Fruit fly (Drosophila melanogaster) whole organism, embryonic: ENCODE measurements around the gene in.

Source experiments
- BtbVII ChIP-seq: fragments of 200-800 bp; sonication (Bioruptor generic); optimal IDR thresholded peaks from 3 replicates; lab custom pipeline; 2017; ENCODE audit warnings: missing biosample characterization, mild to moderate bottlenecking, missing genetic modification characterization
- CG10654 ChIP-seq: fragments of 200-800 bp; sonication (Bioruptor generic); optimal IDR thresholded peaks from 2 replicates; lab custom pipeline; 2016; ENCODE audit warnings: missing biosample characterization, missing genetic modification characterization
- CG12104 ChIP-seq: fragments of 200-800 bp; sonication (Bioruptor generic); optimal IDR thresholded peaks from 3 replicates; lab custom pipeline; 2016; ENCODE audit warnings: missing biosample characterization, missing genetic modification characterization
- CG12236 ChIP-seq: fragments of 200-800 bp; sonication (Bioruptor generic); optimal IDR thresholded peaks from 2 replicates; lab custom pipeline; 2016; ENCODE audit warnings: missing biosample characterization, missing genetic modification characterization
- CG15011 ChIP-seq: fragments of 200-800 bp; sonication (Bioruptor generic); optimal IDR thresholded peaks from 3 replicates; lab custom pipeline; 2018; ENCODE audit warnings: missing biosample characterization, mild to moderate bottlenecking, missing genetic modification characterization
- CG1602 ChIP-seq: fragments of 200-800 bp; sonication (Bioruptor generic); optimal IDR thresholded peaks from 3 replicates; lab custom pipeline; 2016; ENCODE audit warnings: missing biosample characterization, missing genetic modification characterization
- CG1647 ChIP-seq: fragments of 200-800 bp; sonication (Bioruptor generic); optimal IDR thresholded peaks from 3 replicates; lab custom pipeline; 2016; ENCODE audit warnings: missing biosample characterization, missing genetic modification characterization
- CG1832 ChIP-seq: fragments of 200-800 bp; sonication (Bioruptor generic); optimal IDR thresholded peaks from 2 replicates; lab custom pipeline; 2017; ENCODE audit warnings: missing biosample characterization, mild to moderate bottlenecking, missing genetic modification characterization, inconsistent platforms
- CG32532 ChIP-seq: fragments of 200-800 bp; sonication (Bioruptor generic); IDR thresholded peaks from 2 replicates; pipeline ENCODE4 v1.3.6; 2022; ENCODE audit warnings: missing biosample characterization, missing genetic modification characterization
- CG33213 ChIP-seq: fragments of 200-800 bp; sonication (Bioruptor generic); optimal IDR thresholded peaks from 3 replicates; lab custom pipeline; 2016; ENCODE audit warnings: missing biosample characterization, missing genetic modification characterization
- CG4360 ChIP-seq: fragments of 200-800 bp; sonication (Bioruptor generic); IDR thresholded peaks from 2 replicates; pipeline ENCODE4 v1.3.6; 2022; ENCODE audit warnings: missing biosample characterization, missing genetic modification characterization
- CG4707 ChIP-seq: fragments of 200-800 bp; sonication (Bioruptor generic); optimal IDR thresholded peaks from 2 replicates; lab custom pipeline; 2018; ENCODE audit warnings: missing biosample characterization, mild to moderate bottlenecking, missing genetic modification characterization, moderate library complexity
- Camta ChIP-seq: fragments of 200-800 bp; sonication (Bioruptor generic); optimal IDR thresholded peaks from 2 replicates; lab custom pipeline; 2016; ENCODE audit warnings: missing biosample characterization, missing genetic modification characterization
- D ChIP-seq, 2 experiments: fragments of 200-800 bp in 1 of 2; fragments of >200 bp in 1 of 2; sonication (Bioruptor generic) in 1 of 2; optimal IDR thresholded peaks; 2 replicates in 1 of 2; 3 replicates in 1 of 2; lab custom pipeline; 2017; ENCODE audit warnings: mild to moderate bottlenecking in 1 of 2, missing biosample characterization in 1 of 2, missing genetic modification characterization in 1 of 2, missing genetic modification reagents in 1 of 2
- Fer3 ChIP-seq: fragments of 200-800 bp; sonication (Bioruptor generic); optimal IDR thresholded peaks from 2 replicates; lab custom pipeline; 2018; ENCODE audit warnings: missing biosample characterization, mild to moderate bottlenecking, missing genetic modification characterization, moderate library complexity
- Hr51 ChIP-seq, 2 experiments: fragments of 200-800 bp; sonication (Bioruptor generic); optimal IDR thresholded peaks; 2 replicates in 1 of 2; 3 replicates in 1 of 2; lab custom pipeline; 2016 to 2018; ENCODE audit warnings: missing biosample characterization in 2 of 2, missing genetic modification characterization in 2 of 2, mild to moderate bottlenecking in 1 of 2, moderate library complexity in 1 of 2
- Lhr ChIP-seq: fragments of 200-800 bp; sonication (Bioruptor generic); optimal IDR thresholded peaks from 3 replicates; lab custom pipeline; 2017; ENCODE audit warnings: mild to moderate bottlenecking, missing biosample characterization, missing genetic modification reagents, missing genetic modification characterization
- Lpt ChIP-seq: fragments of >200 bp; optimal IDR thresholded peaks from 2 replicates; lab custom pipeline; 2018; ENCODE audit warnings: missing biosample characterization, missing genetic modification characterization
- Max ChIP-seq: fragments of 200-800 bp; sonication (Bioruptor generic); optimal IDR thresholded peaks from 2 replicates; lab custom pipeline; 2016; ENCODE audit warnings: missing biosample characterization, mild to moderate bottlenecking, missing genetic modification characterization
- Med ChIP-seq: fragments of 200-800 bp; sonication (Bioruptor generic); peaks from one replicate; lab custom pipeline; 2016; ENCODE audit warnings: missing biosample characterization, missing genetic modification characterization, mild to moderate bottlenecking, inconsistent platforms, moderate library complexity
- PHDP ChIP-seq: fragments of 200-800 bp; sonication (Bioruptor generic); optimal IDR thresholded peaks from 3 replicates; lab custom pipeline; 2018; ENCODE audit warnings: missing biosample characterization, mild to moderate bottlenecking, missing genetic modification characterization, moderate library complexity
- Pdp1 ChIP-seq, 2 experiments: fragments of 200-800 bp; sonication (Bioruptor generic); optimal IDR thresholded peaks; 3 replicates each; lab custom pipeline; 2016; ENCODE audit warnings: missing biosample characterization in 2 of 2, missing genetic modification characterization in 2 of 2, mild to moderate bottlenecking in 1 of 2, moderate library complexity in 1 of 2
- Sry-β ChIP-seq: fragments of 200-800 bp; sonication (Bioruptor generic); optimal IDR thresholded peaks from 2 replicates; lab custom pipeline; 2018; ENCODE audit warnings: missing biosample characterization, mild to moderate bottlenecking, missing genetic modification characterization, moderate library complexity
- Sry-δ ChIP-seq: fragments of 200-800 bp; sonication (Bioruptor generic); optimal IDR thresholded peaks from 2 replicates; lab custom pipeline; 2016; ENCODE audit warnings: missing biosample characterization, missing genetic modification characterization
- cato ChIP-seq: fragments of 200-800 bp; sonication (Bioruptor generic); optimal IDR thresholded peaks from 2 replicates; lab custom pipeline; 2016; ENCODE audit warnings: missing biosample characterization, missing genetic modification characterization, borderline replicate concordance
- dm ChIP-seq: fragments of 200-800 bp; sonication (Bioruptor generic); optimal IDR thresholded peaks from 3 replicates; lab custom pipeline; 2016; ENCODE audit warnings: missing biosample characterization, missing genetic modification characterization
- dmrt11E ChIP-seq: fragments of 200-800 bp; sonication (Bioruptor generic); optimal IDR thresholded peaks from 3 replicates; lab custom pipeline; 2018; ENCODE audit warnings: missing biosample characterization, mild to moderate bottlenecking, missing genetic modification characterization, moderate library complexity
- emc ChIP-seq: fragments of 200-800 bp; sonication (Bioruptor generic); optimal IDR thresholded peaks from 2 replicates; lab custom pipeline; 2016; ENCODE audit warnings: missing biosample characterization, missing genetic modification characterization
- fru ChIP-seq: fragments of >200 bp; optimal IDR thresholded peaks from 2 replicates; lab custom pipeline; 2017
- gcm ChIP-seq: fragments of 200-800 bp; sonication (Bioruptor generic); optimal IDR thresholded peaks from 2 replicates; lab custom pipeline; 2019; ENCODE audit warnings: missing biosample characterization, mild to moderate bottlenecking, missing genetic modification characterization, moderate library complexity
- gcm2 ChIP-seq: fragments of 200-800 bp; sonication (Bioruptor generic); optimal IDR thresholded peaks from 2 replicates; lab custom pipeline; 2016; ENCODE audit warnings: missing biosample characterization, missing genetic modification characterization
- grau ChIP-seq: fragments of 200-800 bp; optimal IDR thresholded peaks from 3 replicates; lab custom pipeline; 2019; ENCODE audit warnings: missing biosample characterization, mild to moderate bottlenecking, missing genetic modification characterization, moderate library complexity
- gsb-n ChIP-seq: fragments of 200-800 bp; sonication (Bioruptor generic); optimal IDR thresholded peaks from 3 replicates; lab custom pipeline; 2018; ENCODE audit warnings: missing biosample characterization, mild to moderate bottlenecking, missing genetic modification characterization
- ind ChIP-seq: fragments of 200-800 bp; sonication (Bioruptor generic); optimal IDR thresholded peaks from 3 replicates; lab custom pipeline; 2016; ENCODE audit warnings: missing biosample characterization, missing genetic modification characterization
- jigr1 ChIP-seq: fragments of 200-800 bp; sonication (Bioruptor generic); IDR thresholded peaks from 3 replicates; pipeline ENCODE4 v1.3.6; 2022; ENCODE audit warnings: missing biosample characterization, missing genetic modification characterization
- nerfin-1 ChIP-seq: fragments of 200-800 bp; sonication (Bioruptor generic); optimal IDR thresholded peaks from 3 replicates; lab custom pipeline; 2019; ENCODE audit warnings: missing biosample characterization, mild to moderate bottlenecking, missing genetic modification characterization, moderate library complexity
- odd ChIP-seq: fragments of 200-800 bp; sonication (Bioruptor generic); optimal IDR thresholded peaks from 2 replicates; lab custom pipeline; 2017; ENCODE audit warnings: missing biosample characterization, mild to moderate bottlenecking, missing genetic modification characterization
- org-1 ChIP-seq: fragments of 200-800 bp; sonication (Bioruptor generic); optimal IDR thresholded peaks from 2 replicates; lab custom pipeline; 2017; ENCODE audit warnings: missing biosample characterization, missing genetic modification characterization
- sens ChIP-seq: fragments of 200-800 bp; sonication (Bioruptor generic); peaks from one replicate; lab custom pipeline; 2016; ENCODE audit warnings: missing biosample characterization, missing genetic modification characterization
- sisA ChIP-seq: fragments of 200-800 bp; sonication (Bioruptor generic); IDR thresholded peaks from 2 replicates; pipeline ENCODE4 v1.3.6; 2022; ENCODE audit warnings: missing biosample characterization, missing genetic modification characterization
- slp2 ChIP-seq: fragments of 200-800 bp; sonication (Bioruptor generic); optimal IDR thresholded peaks from 2 replicates; lab custom pipeline; 2016; ENCODE audit warnings: missing biosample characterization, missing genetic modification characterization
- toy ChIP-seq: fragments of 200-800 bp; sonication (Bioruptor generic); IDR thresholded peaks from 2 replicates; pipeline ENCODE4 v1.3.6; 2022; ENCODE audit warnings: missing biosample characterization, missing genetic modification characterization
- twi ChIP-seq: fragments of 200-800 bp; optimal IDR thresholded peaks from 2 replicates; lab custom pipeline; 2019; ENCODE audit warnings: missing biosample characterization, mild to moderate bottlenecking, missing genetic modification characterization, moderate library complexity
- usp ChIP-seq: fragments of >200 bp; optimal IDR thresholded peaks from 2 replicates; lab custom pipeline; 2017; ENCODE audit warnings: missing biosample characterization, missing genetic modification characterization
- wek ChIP-seq: fragments of 200-800 bp; sonication (Bioruptor generic); optimal IDR thresholded peaks from 3 replicates; lab custom pipeline; 2018; ENCODE audit warnings: missing biosample characterization, mild to moderate bottlenecking, missing genetic modification characterization, moderate library complexity

Gene in

DNA sequence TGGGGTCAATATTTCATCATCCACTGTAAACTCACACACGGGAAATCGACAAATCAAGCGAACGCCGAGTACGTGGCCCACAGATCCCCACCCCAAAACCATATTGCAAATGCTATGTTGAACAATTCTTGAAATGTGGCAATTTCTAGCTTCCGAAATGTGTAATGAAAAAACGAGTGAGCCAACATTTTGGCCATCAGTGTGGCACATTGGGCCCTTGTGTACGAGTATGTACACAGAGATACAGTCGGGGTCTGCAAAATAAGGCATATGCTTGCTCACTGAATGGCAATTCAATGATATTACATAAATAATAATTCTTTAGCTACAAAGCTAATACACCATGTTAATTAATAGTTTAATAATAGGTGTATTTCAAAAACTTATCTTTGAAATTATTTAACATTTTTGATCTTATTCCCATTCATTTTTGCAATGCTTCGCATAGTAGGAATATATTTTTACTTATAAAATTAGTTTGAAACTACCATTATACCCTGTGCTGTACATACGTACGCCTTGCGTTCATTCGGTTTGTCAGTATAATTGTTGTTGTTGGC lies 32.6 kb downstream of the in start (continued):
- TF ChIP-seq Sry-β (no peak), twi (peak; percentile 67), org-1 (GFP tag; lab: Kevin White, UChicago) (peak; percentile 82), CG1602 (GFP tag; lab: Kevin White, UChicago) (peak; percentile 81)

DNA sequence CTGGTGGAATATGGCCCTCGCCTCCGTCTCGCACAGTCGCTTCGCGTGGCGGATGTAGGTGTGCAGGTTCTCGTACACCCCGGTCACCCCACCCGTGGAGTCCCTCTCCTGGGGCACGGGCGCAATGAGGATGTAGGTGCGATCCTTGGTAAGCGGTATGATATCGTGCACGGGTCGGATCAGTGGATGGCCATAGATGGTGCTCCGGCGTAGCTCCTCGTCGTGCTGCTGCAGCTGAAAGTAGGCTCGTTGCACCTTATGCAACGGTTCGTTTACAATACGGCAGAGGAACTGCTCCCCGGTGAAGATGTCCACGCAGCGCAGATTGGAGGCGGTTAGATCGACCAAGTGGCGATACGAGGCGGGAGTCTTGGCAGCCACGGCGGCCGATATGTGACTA lies 33.5 kb downstream of the in start:
- TF ChIP-seq Lpt (GFP tag; lab: Kevin White, UChicago) (no peak), Pdp1 (GFP tag; optimal IDR thresholded peaks at IDR 0.05; lab: Kevin White, UChicago) (peak in 1 of 2 experiments; percentile 10), Med (GFP tag; lab: Kevin White, UChicago) (peak; percentile 17), sens (GFP tag; lab: Kevin White, UChicago) (peak; percentile 82), ind (GFP tag; lab: Kevin White, UChicago) (no peak), Hr51 (GFP tag; optimal IDR thresholded peaks at IDR 0.05; lab: Kevin White, UChicago) (peak in 1 of 2 experiments; percentile 5)

dm6 chr3L:20401026-20401912 lies 34.3 kb downstream of the in start, which contains the start of gene trbl:
Gene trbl, minus strand, starts transcription at chr3L:20401609.
- peak; percentile 35 for TF ChIP-seq grau (tag; lab: Kevin White, UChicago)
- TF ChIP-seq CG12104 = no peak
- TF ChIP-seq gcm = peak; percentile 80
- TF ChIP-seq Fer3 (tag; lab: Kevin White, UChicago) = no peak
- TF ChIP-seq nerfin-1 = peak; percentile 100
- TF ChIP-seq CG33213 (GFP tag; lab: Kevin White, UChicago) = no peak
- no peak for TF ChIP-seq usp (GFP tag; lab: Kevin White, UChicago)
- TF ChIP-seq Camta (GFP tag; lab: Kevin White, UChicago) = no peak
- TF ChIP-seq CG4360 (GFP tag; lab: Robert Waterston, UW) = no peak
- no peak for TF ChIP-seq CG1647 (GFP tag; lab: Kevin White, UChicago)
- TF ChIP-seq Lhr (GFP tag; lab: Kevin White, UChicago) = no peak
- no peak for TF ChIP-seq CG10654
- TF ChIP-seq sisA (GFP tag; lab: Robert Waterston, UW) = no peak; the same call in 1 of the 2 replicates
- no peak for TF ChIP-seq CG15011 (GFP tag; lab: Kevin White, UChicago)
- peak; percentile 26 for TF ChIP-seq CG4707 (GFP tag; lab: Kevin White, UChicago)
- peak; percentile 97 for TF ChIP-seq CG1832
- peak; percentile 26 for TF ChIP-seq Max
- TF ChIP-seq Sry-δ = no peak
- no peak for TF ChIP-seq dmrt11E (tag; lab: Kevin White, UChicago)
- TF ChIP-seq D (optimal IDR thresholded peaks at IDR 0.05; lab: Kevin White, UChicago) = peak; percentile 22
- no peak for TF ChIP-seq D (GFP tag; optimal IDR thresholded peaks at IDR 0.05; lab: Kevin White, UChicago)
- no peak for TF ChIP-seq CG12236
- TF ChIP-seq gcm2 (GFP tag; lab: Kevin White, UChicago) = no peak
- TF ChIP-seq toy = no peak
- peak; percentile 27 for TF ChIP-seq wek (GFP tag; lab: Kevin White, UChicago)
- TF ChIP-seq BtbVII (GFP tag; lab: Kevin White, UChicago) = peak; percentile 66
- no peak for TF ChIP-seq emc
- no peak for TF ChIP-seq slp2 (GFP tag; lab: Kevin White, UChicago)
- peak; percentile 65 for TF ChIP-seq dm (GFP tag; lab: Kevin White, UChicago)
- TF ChIP-seq PHDP (tag; lab: Kevin White, UChicago) = peak; percentile 27
- no peak for TF ChIP-seq gsb-n
- TF ChIP-seq odd (GFP tag; lab: Kevin White, UChicago) = no peak
- TF ChIP-seq CG32532 (GFP tag; lab: Robert Waterston, UW) = peak; percentile 61; the same call in 1 of the 2 replicates
- no peak for TF ChIP-seq cato (GFP tag; lab: Kevin White, UChicago)
- no peak for TF ChIP-seq fru (lab: Kevin White, UChicago)
- no peak for TF ChIP-seq jigr1
